Worm (Caenorhabditis elegans) whole organism, L4/young adult: ENCODE measurements around the gene T05G5.4.

Experiments used
- W03F9.2 ChIP-seq: fragments of 150-350 bp; optimal IDR thresholded peaks from 2 replicates; lab custom pipeline; 2014; ENCODE audit warnings: missing biosample characterization, missing genetic modification characterization
- dao-5 ChIP-seq: sonication (generic microtip); optimal IDR thresholded peaks from 2 replicates; lab custom pipeline; 2016; ENCODE audit warnings: missing genotype, missing genetic modification characterization, moderate library complexity, missing compliant biosample characterization
- him-1 ChIP-seq: sonication (generic microtip); optimal IDR thresholded peaks from 2 replicates; lab custom pipeline; 2016; ENCODE audit warnings: missing genotype, missing genetic modification reagents, missing genetic modification characterization, missing compliant biosample characterization

DNA sequence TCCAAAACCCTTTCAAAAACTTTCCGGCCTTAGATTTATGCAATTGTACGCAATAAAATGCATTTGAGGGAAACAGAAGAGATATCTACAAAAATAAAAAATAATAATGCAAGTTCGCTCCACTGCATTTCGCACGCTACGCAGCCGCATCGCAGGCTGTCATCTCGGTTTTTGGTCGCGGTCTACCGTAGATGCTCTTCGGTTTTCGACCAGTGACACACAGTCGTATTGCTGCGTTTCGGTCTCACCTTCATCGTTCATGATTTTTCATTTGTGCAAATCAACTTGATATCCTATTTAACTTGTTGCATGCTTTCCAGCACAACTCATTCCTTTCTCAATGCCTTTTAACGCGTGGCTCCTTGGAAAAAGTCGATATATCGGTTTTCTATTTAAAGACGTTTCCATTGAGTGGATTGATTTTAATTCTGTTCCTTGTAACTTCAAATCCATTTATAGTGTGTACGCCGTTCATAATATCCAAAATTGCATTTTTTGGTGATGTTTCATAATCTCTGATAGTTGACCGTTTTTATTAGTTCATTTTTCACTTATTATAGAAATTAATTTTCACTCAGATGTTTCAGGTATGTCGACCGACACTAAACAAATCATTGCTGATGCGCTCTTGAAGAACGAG is 32.1 kb downstream of the T05G5.4 start, which contains the start of gene vha-1:
- TF ChIP-seq W03F9.2 (tag; lab: Kevin White, UChicago) = peak; percentile 87
- peak; percentile 63 for TF ChIP-seq him-1 (tag; lab: Kevin White, UChicago)
- TF ChIP-seq dao-5 (tag; lab: Kevin White, UChicago) = no peak
